Fruit fly (Drosophila melanogaster) Kc167 (cell line): Measurements from ENCODE around the gene Ugt35E2.

Experiments used
- Sin3A ChIP-seq: fragments of >200 bp; optimal IDR thresholded peaks from 2 replicates; lab custom pipeline; 2018; ENCODE audit warnings: missing external identifiers
- insv ChIP-seq: fragments of >200 bp; optimal IDR thresholded peaks from 3 replicates; lab custom pipeline; 2018; ENCODE audit warnings: missing external identifiers
- psq ChIP-seq: fragments of >200 bp; optimal IDR thresholded peaks from 2 replicates; lab custom pipeline; 2017; ENCODE audit warnings: missing external identifiers
- ttk ChIP-seq: sonication (Bioruptor generic); optimal IDR thresholded peaks from 2 replicates; lab custom pipeline; 2017; ENCODE audit warnings: missing external identifiers

DNA sequence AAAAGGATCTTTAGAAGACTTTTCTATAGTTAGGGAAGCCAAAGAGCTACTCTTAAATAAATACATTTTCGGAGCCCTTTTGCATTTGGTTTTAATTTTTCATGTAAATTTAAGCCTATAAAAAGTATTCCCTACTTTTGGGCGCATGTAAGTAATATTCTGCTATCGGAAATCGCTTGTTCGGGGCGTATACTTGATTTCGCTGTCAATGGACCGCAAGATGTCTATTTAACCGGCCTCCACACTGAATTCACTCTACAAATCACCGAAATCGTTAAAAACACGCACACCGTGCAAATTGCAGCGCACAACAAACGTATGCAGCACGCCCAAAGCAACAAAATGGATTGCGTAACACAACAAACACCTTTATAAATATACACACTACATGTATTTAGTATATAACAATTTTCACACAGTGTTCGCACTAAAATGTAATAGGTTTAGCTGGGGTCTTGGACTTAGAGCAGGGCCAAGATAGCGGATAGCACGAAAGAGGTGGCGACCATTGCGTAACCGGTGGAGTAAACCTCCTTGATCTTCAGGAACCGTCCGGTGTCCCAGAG is 41.1 kb upstream of the Ugt35E2 start:
- TF ChIP-seq Sin3A (lab: Kevin White, UChicago): no peak
- no peak for TF ChIP-seq psq (lab: Kevin White, UChicago)
- no peak for TF ChIP-seq ttk (lab: Kevin White, UChicago)
- TF ChIP-seq insv (lab: Kevin White, UChicago): no peak
